Fruit fly (Drosophila melanogaster): ENCODE results near the gene Blos3.

Gene Blos3

DNA sequence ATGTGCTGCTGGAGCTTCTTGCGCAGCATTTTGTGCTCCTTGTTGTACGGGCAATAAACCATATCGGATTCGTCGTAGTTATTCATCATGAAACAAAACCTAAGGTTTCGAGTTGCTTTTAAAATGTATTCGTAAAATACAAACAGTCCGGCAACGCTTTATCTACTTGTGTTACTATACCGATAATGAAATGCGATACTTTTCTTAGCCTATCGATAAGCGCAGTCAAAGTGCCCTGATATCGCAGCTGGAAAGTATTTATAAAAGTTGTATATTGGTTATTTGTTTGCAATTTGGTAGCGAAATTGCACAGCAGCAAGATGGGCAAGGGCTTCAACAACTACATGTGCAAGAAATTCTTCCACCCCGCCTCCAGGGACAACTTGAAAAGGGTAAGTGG, 31.4 kb downstream of the Blos3 start, which contains the start of the genes arx and CG6843 (continued):
- TF ChIP-seq Opbp (GFP tag; IDR thresholded peaks at IDR 0.05; ENCODE audit: partially characterized antibody) (peak; percentile 95), B-H2 (GFP tag; optimal IDR thresholded peaks at IDR 0.05) (peak; percentile 56), CG42726 (GFP tag; IDR thresholded peaks at IDR 0.05; ENCODE audit: partially characterized antibody) (peak; percentile 80; the same call in 1 of the 2 replicates), pros (GFP tag; optimal IDR thresholded peaks at IDR 0.05) (no peak), unc-4 (GFP tag; IDR thresholded peaks at IDR 0.05; ENCODE audit: partially characterized antibody) (peak; percentile 94), CG14710 (tag; optimal IDR thresholded peaks at IDR 0.05) (peak; percentile 47), Sry-δ (GFP tag; optimal IDR thresholded peaks at IDR 0.05) (peak; percentile 83), mld (GFP tag; IDR thresholded peaks at IDR 0.05; ENCODE audit: partially characterized antibody) (peak; percentile 85; the same call in 2 of the 3 replicates), ssp (GFP tag; IDR thresholded peaks at IDR 0.05) (no peak), lov (optimal IDR thresholded peaks at IDR 0.05) (no peak), lov (GFP tag; IDR thresholded peaks at IDR 0.05) (no peak), E2f2 (GFP tag; IDR thresholded peaks at IDR 0.05) (peak; percentile 70), Scr (GFP tag; IDR thresholded peaks at IDR 0.05; ENCODE audit: partially characterized antibody) (peak; percentile 92), ATbp (GFP tag; optimal IDR thresholded peaks at IDR 0.05) (no peak), rib (GFP tag; IDR thresholded peaks at IDR 0.05) (no peak), Dek (tag; optimal IDR thresholded peaks at IDR 0.05) (no peak), trem (tag; optimal IDR thresholded peaks at IDR 0.05) (peak; percentile 70), CG17829 (tag; optimal IDR thresholded peaks at IDR 0.05) (peak; percentile 23), HHEX (GFP tag; optimal IDR thresholded peaks at IDR 0.05) (no peak), fu2 (GFP tag; optimal IDR thresholded peaks at IDR 0.05) (no peak), dati (GFP tag; IDR thresholded peaks at IDR 0.05) (no peak), CG10959 (GFP tag; IDR thresholded peaks at IDR 0.05) (no peak), ci (GFP tag; IDR thresholded peaks at IDR 0.05) (no peak), CG16813 (GFP tag; IDR thresholded peaks at IDR 0.05; ENCODE audit: partially characterized antibody) (peak; percentile 91), CG11456 (GFP tag; IDR thresholded peaks at IDR 0.05) (no peak), onecut (GFP tag; IDR thresholded peaks at IDR 0.05) (no peak), CG7963 (GFP tag; IDR thresholded peaks at IDR 0.05; ENCODE audit: partially characterized antibody) (peak; percentile 88), al (GFP tag; IDR thresholded peaks at IDR 0.05) (no peak), sens-2 (GFP tag; IDR thresholded peaks at IDR 0.05) (no peak), cato (GFP tag; optimal IDR thresholded peaks at IDR 0.05; ENCODE audit: borderline replicate concordance) (no peak), jigr1 (GFP tag; IDR thresholded peaks at IDR 0.05) (no peak), CG32767 (GFP tag; IDR thresholded peaks at IDR 0.05) (no peak), zen2 (GFP tag; IDR thresholded peaks at IDR 0.05; ENCODE audit: partially characterized antibody) (peak; percentile 93), Ets97D (GFP tag; optimal IDR thresholded peaks at IDR 0.05) (peak; percentile 55), CG4707 (GFP tag; optimal IDR thresholded peaks at IDR 0.05) (no peak), CG9932 (GFP tag; IDR thresholded peaks at IDR 0.05) (peak; percentile 43; the same call in 1 of the 2 replicates), CG4360 (GFP tag; IDR thresholded peaks at IDR 0.05) (no peak), CG7928 (GFP tag; optimal IDR thresholded peaks at IDR 0.05) (peak; percentile 9), Med (GFP tag) (peak; percentile 74), Dip3 (GFP tag; optimal IDR thresholded peaks at IDR 0.05) (no peak), hb (GFP tag; IDR thresholded peaks at IDR 0.05; ENCODE audit: partially characterized antibody) (peak; percentile 79), CG2116 (GFP tag; optimal IDR thresholded peaks at IDR 0.05) (peak; percentile 95), Doc3 (GFP tag; IDR thresholded peaks at IDR 0.05; ENCODE audit: partially characterized antibody) (peak; percentile 87), CG16863 (GFP tag; optimal IDR thresholded peaks at IDR 0.05) (no peak), HLH54F (GFP tag; optimal IDR thresholded peaks at IDR 0.05) (no peak), CG10267 (tag; optimal IDR thresholded peaks at IDR 0.05) (peak; percentile 40), p53 (GFP tag; optimal IDR thresholded peaks at IDR 0.05) (no peak), CG3995 (GFP tag; optimal IDR thresholded peaks at IDR 0.05) (peak; percentile 89), CG34422 (GFP tag; IDR thresholded peaks at IDR 0.05) (peak; percentile 36; the same call in 1 of the 3 replicates), CG15479 (GFP tag; optimal IDR thresholded peaks at IDR 0.05) (no peak), stwl (tag; optimal IDR thresholded peaks at IDR 0.05) (peak; percentile 87)
